Worm (Caenorhabditis elegans) whole organism, early embryonic: Measurements from ENCODE around the gene F52H2.15.

Source experiments
- B0310.2 ChIP-seq: sonication (generic microtip); optimal IDR thresholded peaks from 2 replicates; lab custom pipeline; 2016; ENCODE audit warnings: mild to moderate bottlenecking, missing genetic modification characterization, missing compliant biosample characterization
- F13C5.2 ChIP-seq: sonication (generic microtip); optimal IDR thresholded peaks from 2 replicates; lab custom pipeline; 2017; ENCODE audit warnings: mild to moderate bottlenecking, missing genetic modification characterization, inconsistent platforms, missing compliant biosample characterization
- aly-1 ChIP-seq: sonication (generic microtip); optimal IDR thresholded peaks from 2 replicates; lab custom pipeline; 2016; ENCODE audit warnings: missing genetic modification characterization, missing compliant biosample characterization
- ama-1 ChIP-seq: fragments of 150-350 bp; optimal IDR thresholded peaks from 2 replicates; lab custom pipeline; 2014
- ceh-36 ChIP-seq: sonication (generic microtip); optimal IDR thresholded peaks from 2 replicates; lab custom pipeline; 2016; ENCODE audit warnings: missing genetic modification characterization, inconsistent platforms, missing compliant biosample characterization
- ets-7 ChIP-seq: sonication (generic microtip); optimal IDR thresholded peaks from 2 replicates; lab custom pipeline; 2016; ENCODE audit warnings: missing genotype, missing genetic modification characterization, missing compliant biosample characterization
- flt-1 ChIP-seq: fragments of 200-800 bp; sonication (Bioruptor generic); IDR thresholded peaks from 2 replicates; pipeline ENCODE4 v1.3.6; 2022; ENCODE audit warnings: missing genetic modification characterization, missing compliant biosample characterization
- hmbx-1 ChIP-seq: sonication (generic microtip); optimal IDR thresholded peaks from 2 replicates; lab custom pipeline; 2016; ENCODE audit warnings: mild to moderate bottlenecking, missing genetic modification characterization, missing compliant biosample characterization
- pes-1 ChIP-seq: fragments of 200-800 bp; sonication (Bioruptor generic); IDR thresholded peaks from 2 replicates; pipeline ENCODE4 v1.3.6; 2022; ENCODE audit warnings: missing genetic modification reagents, missing genetic modification characterization, missing compliant biosample characterization
- scrt-1 ChIP-seq: fragments of 200-800 bp; sonication (Bioruptor generic); IDR thresholded peaks from 2 replicates; pipeline ENCODE4 v1.3.6; 2022; ENCODE audit warnings: missing genetic modification characterization, missing compliant biosample characterization
- sea-1 ChIP-seq: fragments of 200-800 bp; sonication (Bioruptor generic); conservative IDR thresholded peaks from 2 replicates; pipeline ENCODE4 v1.3.6; 2022; ENCODE audit warnings: missing genetic modification characterization, missing compliant biosample characterization
- tbx-11 ChIP-seq: fragments of 200-800 bp; sonication (Bioruptor generic); IDR thresholded peaks from 2 replicates; pipeline ENCODE4 v1.3.6; 2022; ENCODE audit warnings: missing genetic modification characterization, missing compliant biosample characterization
- tra-4 ChIP-seq: sonication (generic microtip); optimal IDR thresholded peaks from 2 replicates; lab custom pipeline; 2017; ENCODE audit warnings: missing genetic modification characterization, missing compliant biosample characterization

- TF ChIP-seq tbx-11 (GFP tag; lab: Robert Waterston, UW) (no peak), F13C5.2 (tag; lab: Kevin White, UChicago) (no peak), ama-1 (lab: Kevin White, UChicago) (no peak), aly-1 (tag; lab: Kevin White, UChicago) (no peak), flt-1 (GFP tag; lab: Robert Waterston, UW) (no peak), scrt-1 (GFP tag; lab: Robert Waterston, UW) (no peak), ets-7 (tag; lab: Kevin White, UChicago) (no peak), ceh-36 (tag; lab: Kevin White, UChicago) (no peak), B0310.2 (tag; lab: Kevin White, UChicago) (no peak), hmbx-1 (tag; lab: Kevin White, UChicago) (no peak), sea-1 (GFP tag; lab: Robert Waterston, UW) (no peak), tra-4 (tag; lab: Kevin White, UChicago) (no peak), pes-1 (no peak)
Observed at ce11 chrX:2520461-2520860, 44.7 kb upstream of the F52H2.15 start.
